Worm (Caenorhabditis elegans) whole organism, L1 larva: ENCODE measurements around the gene art-1.

Source experiments
- C04F5.9 ChIP-seq: sonication (generic microtip); optimal IDR thresholded peaks from 2 replicates; lab custom pipeline; 2016; ENCODE audit warnings: missing genetic modification characterization, missing compliant biosample characterization
- C16A3.4 ChIP-seq: fragments of 150-350 bp; optimal IDR thresholded peaks from 2 replicates; lab custom pipeline; 2014; ENCODE audit warnings: missing biosample characterization, missing genetic modification characterization
- F16B12.6 ChIP-seq: fragments of 150-350 bp; optimal IDR thresholded peaks from 2 replicates; lab custom pipeline; 2014; ENCODE audit warnings: missing biosample characterization, missing genetic modification characterization
- aha-1 ChIP-seq: fragments of 150-350 bp; optimal IDR thresholded peaks from 2 replicates; lab custom pipeline; 2014; ENCODE audit warnings: missing biosample characterization, missing genetic modification characterization
- alr-1 ChIP-seq: fragments of 200-800 bp; sonication (Bioruptor generic); optimal IDR thresholded peaks from 2 replicates; lab custom pipeline; 2018; ENCODE audit warnings: borderline replicate concordance, mild to moderate bottlenecking, missing genetic modification characterization, missing compliant biosample characterization
- aly-2 ChIP-seq: fragments of 150-350 bp; optimal IDR thresholded peaks from 2 replicates; lab custom pipeline; 2014; ENCODE audit warnings: missing biosample characterization, missing genetic modification characterization
- ama-1 ChIP-seq: fragments of 150-350 bp; optimal IDR thresholded peaks from 2 replicates; lab custom pipeline; 2014
- blmp-1 ChIP-seq: fragments of 150-350 bp; optimal IDR thresholded peaks from 2 replicates; lab custom pipeline; 2014; ENCODE audit warnings: missing biosample characterization, missing genetic modification characterization
- ceh-63 ChIP-seq: fragments of 200-800 bp; sonication (Bioruptor generic); optimal IDR thresholded peaks from 2 replicates; lab custom pipeline; 2018; ENCODE audit warnings: mild to moderate bottlenecking, missing genetic modification characterization, missing compliant biosample characterization
- dpl-1 ChIP-seq, 3 experiments: fragments of 150-350 bp in 2 of 3; sonication (generic microtip) in 1 of 3; optimal IDR thresholded peaks; 2 replicates each; lab custom pipeline; 2014 to 2017; ENCODE audit warnings: missing biosample characterization in 3 of 3, missing genetic modification characterization in 3 of 3, missing genetic modification reagents in 3 of 3
- efl-1 ChIP-seq, 4 experiments: fragments of 150-350 bp; optimal IDR thresholded peaks in 3 of 4; peaks in 1 of 4; 1 replicate in 1 of 4; 2 replicates in 3 of 4; lab custom pipeline; 2014; ENCODE audit warnings: missing biosample characterization in 2 of 4, missing genetic modification characterization in 2 of 4, missing genetic modification reagents in 2 of 4
- elt-2 ChIP-seq: sonication (generic microtip); optimal IDR thresholded peaks from 2 replicates; lab custom pipeline; 2016; ENCODE audit warnings: missing genetic modification characterization, mild to moderate bottlenecking, inconsistent platforms, missing compliant biosample characterization, missing genetic modification reagents
- elt-3 ChIP-seq, 6 experiments: fragments of 150-350 bp in 1 of 6; sonication (generic microtip); optimal IDR thresholded peaks; 2 replicates each; lab custom pipeline; 2017 to 2018; ENCODE audit warnings: missing biosample characterization in 6 of 6, missing genetic modification characterization in 6 of 6, inconsistent platforms in 1 of 6
- ets-5 ChIP-seq: fragments of 200-800 bp; sonication (Bioruptor generic); IDR thresholded peaks from 2 replicates; pipeline ENCODE4 v1.3.6; 2022; ENCODE audit warnings: missing genetic modification characterization, missing compliant biosample characterization
- fkh-4 ChIP-seq: sonication (generic microtip); optimal IDR thresholded peaks from 2 replicates; lab custom pipeline; 2016; ENCODE audit warnings: missing compliant biosample characterization, missing genetic modification characterization, borderline replicate concordance
- grh-1 ChIP-seq: fragments of 200-800 bp; sonication (Bioruptor generic); IDR thresholded peaks from 2 replicates; pipeline ENCODE4 v1.3.6; 2022; ENCODE audit warnings: missing genetic modification reagents, missing genetic modification characterization, missing compliant biosample characterization
- hpl-2 ChIP-seq: fragments of 150-350 bp; optimal IDR thresholded peaks from 2 replicates; lab custom pipeline; 2014; ENCODE audit warnings: missing biosample characterization, missing genetic modification reagents, missing genetic modification characterization
- jun-1 ChIP-seq: fragments of 150-350 bp; optimal IDR thresholded peaks from 2 replicates; lab custom pipeline; 2014; ENCODE audit warnings: missing biosample characterization, missing genetic modification reagents, missing genetic modification characterization
- lin-14 ChIP-seq: fragments of 200-800 bp; sonication (Bioruptor generic); optimal IDR thresholded peaks from 2 replicates; lab custom pipeline; 2018; ENCODE audit warnings: mild to moderate bottlenecking, missing genetic modification characterization, moderate library complexity, missing compliant biosample characterization
- lin-15B ChIP-seq: fragments of 150-350 bp; sonication (generic microtip); optimal IDR thresholded peaks from 3 replicates; lab custom pipeline; 2014; ENCODE audit warnings: missing biosample characterization, missing genetic modification characterization
- lin-35 ChIP-seq, 2 experiments: fragments of 150-350 bp; optimal IDR thresholded peaks; 2 replicates each; lab custom pipeline; 2014; ENCODE audit warnings: missing biosample characterization in 2 of 2, missing genetic modification characterization in 2 of 2, missing genetic modification reagents in 2 of 2
- lin-39 ChIP-seq: fragments of 150-350 bp; optimal IDR thresholded peaks from 2 replicates; lab custom pipeline; 2014; ENCODE audit warnings: missing biosample characterization, missing genetic modification reagents, missing genetic modification characterization
- lir-3 ChIP-seq: sonication (generic microtip); optimal IDR thresholded peaks from 2 replicates; lab custom pipeline; 2016; ENCODE audit warnings: mild to moderate bottlenecking, missing genetic modification characterization, moderate library complexity, missing compliant biosample characterization; ENCODE audit not compliant: poor library complexity
- lsy-2 ChIP-seq, 2 experiments: fragments of 150-350 bp; optimal IDR thresholded peaks; 2 replicates each; lab custom pipeline; 2014; ENCODE audit warnings: missing biosample characterization in 2 of 2, missing genetic modification characterization in 2 of 2
- mab-9 ChIP-seq: fragments of 200-800 bp; sonication (Bioruptor generic); IDR thresholded peaks from 2 replicates; pipeline ENCODE4 v1.3.6; 2022; ENCODE audit warnings: missing genetic modification reagents, missing genetic modification characterization, missing compliant biosample characterization
- mef-2 ChIP-seq: fragments of 150-350 bp; optimal IDR thresholded peaks from 2 replicates; lab custom pipeline; 2014; ENCODE audit warnings: missing biosample characterization, missing genetic modification characterization
- mep-1 ChIP-seq: fragments of 150-350 bp; optimal IDR thresholded peaks from 2 replicates; lab custom pipeline; 2014; ENCODE audit warnings: missing biosample characterization, missing genetic modification characterization
- nhr-11 ChIP-seq: fragments of 150-350 bp; optimal IDR thresholded peaks from 2 replicates; lab custom pipeline; 2014; ENCODE audit warnings: missing biosample characterization, missing genetic modification characterization
- nhr-12 ChIP-seq: sonication (generic microtip); optimal IDR thresholded peaks from 2 replicates; lab custom pipeline; 2017; ENCODE audit warnings: missing biosample characterization, missing genetic modification characterization
- nhr-47 ChIP-seq: sonication (generic microtip); optimal IDR thresholded peaks from 2 replicates; lab custom pipeline; 2016; ENCODE audit warnings: mild to moderate bottlenecking, missing genetic modification characterization, moderate library complexity, missing compliant biosample characterization
- nhr-85 ChIP-seq: sonication (generic microtip); peaks from one replicate; lab custom pipeline; 2016; ENCODE audit warnings: missing genetic modification characterization, inconsistent platforms, missing compliant biosample characterization
- nhr-90 ChIP-seq: sonication (generic microtip); optimal IDR thresholded peaks from 2 replicates; lab custom pipeline; 2016; ENCODE audit warnings: mild to moderate bottlenecking, missing genetic modification characterization, missing compliant biosample characterization; ENCODE audit not compliant: poor library complexity
- pax-3 ChIP-seq: fragments of 200-800 bp; sonication (Bioruptor generic); optimal IDR thresholded peaks from 2 replicates; lab custom pipeline; 2018; ENCODE audit warnings: mild to moderate bottlenecking, missing genetic modification characterization, moderate library complexity, missing compliant biosample characterization
- pqm-1 ChIP-seq: sonication (generic microtip); optimal IDR thresholded peaks from 3 replicates; lab custom pipeline; 2017; ENCODE audit warnings: missing biosample characterization, missing genetic modification characterization
- rnt-1 ChIP-seq: sonication (generic microtip); optimal IDR thresholded peaks from 2 replicates; lab custom pipeline; 2016; ENCODE audit warnings: mild to moderate bottlenecking, missing genetic modification characterization, moderate library complexity, missing compliant biosample characterization
- skn-1 ChIP-seq: fragments of 150-350 bp; optimal IDR thresholded peaks from 2 replicates; lab custom pipeline; 2014; ENCODE audit warnings: missing biosample characterization, missing genetic modification characterization
- snu-23 ChIP-seq: sonication (generic microtip); optimal IDR thresholded peaks from 2 replicates; lab custom pipeline; 2016; ENCODE audit warnings: missing genetic modification characterization, missing compliant biosample characterization
- sptf-1 ChIP-seq: fragments of 150-350 bp; optimal IDR thresholded peaks from 2 replicates; lab custom pipeline; 2014; ENCODE audit warnings: missing biosample characterization, missing genetic modification characterization
- sup-37 ChIP-seq: fragments of 200-800 bp; sonication (Bioruptor generic); optimal IDR thresholded peaks from 2 replicates; lab custom pipeline; 2018; ENCODE audit warnings: mild to moderate bottlenecking, missing genetic modification characterization, missing compliant biosample characterization
- swsn-7 ChIP-seq: sonication (generic microtip); optimal IDR thresholded peaks from 2 replicates; lab custom pipeline; 2016; ENCODE audit warnings: missing genetic modification characterization, missing compliant biosample characterization
- tbx-2 ChIP-seq: sonication (generic microtip); optimal IDR thresholded peaks from 2 replicates; lab custom pipeline; 2016; ENCODE audit warnings: missing genetic modification characterization, missing compliant biosample characterization
- unc-130 ChIP-seq: fragments of 150-350 bp; optimal IDR thresholded peaks from 2 replicates; lab custom pipeline; 2017; ENCODE audit warnings: missing biosample characterization, missing genetic modification characterization, inconsistent platforms
- unc-30 ChIP-seq: sonication (generic microtip); optimal IDR thresholded peaks from 2 replicates; lab custom pipeline; 2017; ENCODE audit warnings: missing biosample characterization, missing genetic modification characterization
- unc-62 ChIP-seq: fragments of 150-350 bp; optimal IDR thresholded peaks from 2 replicates; lab custom pipeline; 2014; ENCODE audit warnings: missing biosample characterization, missing genetic modification reagents, missing genetic modification characterization
- unc-86 ChIP-seq: sonication (generic microtip); optimal IDR thresholded peaks from 2 replicates; lab custom pipeline; 2016; ENCODE audit warnings: missing genetic modification characterization, missing compliant biosample characterization
- unc-98 ChIP-seq: fragments of 200-800 bp; sonication (Bioruptor generic); IDR thresholded peaks from 2 replicates; pipeline ENCODE4 v1.3.6; 2022; ENCODE audit warnings: missing genetic modification characterization, missing compliant biosample characterization
- xbp-1 ChIP-seq: sonication (generic microtip); optimal IDR thresholded peaks from 2 replicates; lab custom pipeline; 2016; ENCODE audit warnings: missing genetic modification characterization, missing compliant biosample characterization
- ztf-4 ChIP-seq: fragments of 150-350 bp; optimal IDR thresholded peaks from 2 replicates; lab custom pipeline; 2014; ENCODE audit warnings: missing biosample characterization, missing genetic modification characterization

Gene art-1

ce11 chrII:6973501-6973900, 1.5 kb upstream of the art-1 start, which contains the start of gene sod-1:
Gene sod-1 (minus strand): TSS chrII:6973887.
- TF ChIP-seq lin-35 (GFP tag; optimal IDR thresholded peaks at IDR 0.05; lab: Kevin White, UChicago) (peak in 1 of 2 experiments; percentile 25), nhr-47 (no peak), rnt-1 (tag; lab: Kevin White, UChicago) (peak; percentile 13), skn-1 (peak; percentile 75), blmp-1 (tag; lab: Kevin White, UChicago) (peak; percentile 12), elt-3 (tag; optimal IDR thresholded peaks at IDR 0.05; lab: Kevin White, UChicago) (peak in 1 of 6 experiments; percentile 51), unc-130 (no peak), aly-2 (tag; lab: Kevin White, UChicago) (no peak), lin-14 (GFP tag; lab: Kevin White, UChicago) (peak; percentile 24), fkh-4 (no peak), lsy-2 (tag; optimal IDR thresholded peaks at IDR 0.05; lab: Kevin White, UChicago) (no peak), ceh-63 (GFP tag; lab: Kevin White, UChicago) (no peak), snu-23 (GFP tag; lab: Kevin White, UChicago) (peak; percentile 32)
- TF ChIP-seq, all 84 proteins: peak for 7

ce11 chrII:6970515-6970914, 1.5 kb downstream of the art-1 start, which contains the start of gene C15F1.5:
Gene C15F1.5 (minus strand): TSS chrII:6970615.
- TF ChIP-seq nhr-85 (no peak), C04F5.9 (tag; lab: Kevin White, UChicago) (no peak), unc-30 (tag; lab: Kevin White, UChicago) (no peak), unc-62 (GFP tag; lab: Kevin White, UChicago) (no peak), ets-5 (no peak), rnt-1 (tag; lab: Kevin White, UChicago) (no peak), mef-2 (tag; lab: Kevin White, UChicago) (no peak)

- TF ChIP-seq grh-1 (GFP tag; lab: Robert Waterston, UW) (peak; percentile 73), unc-98 (no peak), sptf-1 (no peak), nhr-90 (tag; lab: Kevin White, UChicago) (peak; percentile 92), swsn-7 (tag; lab: Kevin White, UChicago) (peak; percentile 87), mab-9 (GFP tag; lab: Robert Waterston, UW) (no peak; the same call in 1 of the 2 replicates), nhr-11 (tag; lab: Kevin White, UChicago) (peak; percentile 12), aha-1 (peak; percentile 21), tbx-2 (peak; percentile 69), elt-2 (tag; lab: Kevin White, UChicago) (peak; percentile 50), snu-23 (GFP tag; lab: Kevin White, UChicago) (peak; percentile 86), mep-1 (tag; lab: Kevin White, UChicago) (peak; percentile 65), nhr-47 (peak; percentile 93), alr-1 (tag; lab: Kevin White, UChicago) (no peak), nhr-12 (tag; lab: Kevin White, UChicago) (no peak), pqm-1 (tag; lab: Kevin White, UChicago) (no peak), ceh-63 (GFP tag; lab: Kevin White, UChicago) (no peak), unc-86 (peak; percentile 74), sup-37 (GFP tag; lab: Kevin White, UChicago) (peak; percentile 75), skn-1 (no peak), xbp-1 (tag; lab: Kevin White, UChicago) (peak; percentile 73), aly-2 (tag; lab: Kevin White, UChicago) (peak; percentile 73), jun-1 (tag; lab: Kevin White, UChicago) (peak; percentile 35), elt-3 (tag; optimal IDR thresholded peaks at IDR 0.05; lab: Kevin White, UChicago) (peak in 1 of 6 experiments; percentile 29), C16A3.4 (tag; lab: Kevin White, UChicago) (peak; percentile 2), ama-1 (lab: Kevin White, UChicago) (peak; percentile 95), lin-15B (peak; percentile 35), lir-3 (peak; percentile 38), ztf-4 (tag; lab: Kevin White, UChicago) (peak; percentile 59), lin-35 (GFP tag; optimal IDR thresholded peaks at IDR 0.05; lab: Kevin White, UChicago) (peak; percentile 41 to 65), dpl-1 (GFP tag; optimal IDR thresholded peaks at IDR 0.05; lab: Kevin White, UChicago) (peak; percentile 42 to 54 (median 52)), F16B12.6 (tag; lab: Kevin White, UChicago) (peak; percentile 44), hpl-2 (no peak), efl-1 (optimal IDR thresholded peaks at IDR 0.05; lab: Kevin White, UChicago) (peak; percentile 60 to 78), efl-1 (GFP tag; optimal IDR thresholded peaks at IDR 0.05 in 1 of 2; lab: Kevin White, UChicago) (peak; percentile 37 to 96), pax-3 (peak; percentile 58), lin-39 (tag; lab: Kevin White, UChicago) (peak; percentile 81)
Observed at ce11 chrII:6968191-6968675, 3.8 kb downstream of the art-1 start.
